Worm (Caenorhabditis elegans) whole organism, midembryonic: Measurements from ENCODE around the gene nas-8.

Source experiments
- T22C8.4 ChIP-seq: fragments of 200-800 bp; sonication (Bioruptor generic); IDR thresholded peaks from 2 replicates; pipeline ENCODE4 v1.3.6; 2022; ENCODE audit warnings: missing genetic modification characterization, missing compliant biosample characterization
- flt-1 ChIP-seq: fragments of 200-800 bp; sonication (Bioruptor generic); IDR thresholded peaks from 2 replicates; pipeline ENCODE4 v1.3.6; 2022; ENCODE audit warnings: missing genetic modification characterization, missing compliant biosample characterization
- klf-2 ChIP-seq: fragments of 200-800 bp; sonication (Bioruptor generic); conservative IDR thresholded peaks from 2 replicates; pipeline ENCODE4 v1.3.6; 2022; ENCODE audit warnings: missing genetic modification reagents, missing genetic modification characterization, missing compliant biosample characterization
- ref-1 ChIP-seq: fragments of 200-800 bp; sonication (Bioruptor generic); conservative IDR thresholded peaks from 2 replicates; pipeline ENCODE4 v1.3.6; 2022; ENCODE audit warnings: missing genetic modification reagents, missing genetic modification characterization, missing compliant biosample characterization

DNA sequence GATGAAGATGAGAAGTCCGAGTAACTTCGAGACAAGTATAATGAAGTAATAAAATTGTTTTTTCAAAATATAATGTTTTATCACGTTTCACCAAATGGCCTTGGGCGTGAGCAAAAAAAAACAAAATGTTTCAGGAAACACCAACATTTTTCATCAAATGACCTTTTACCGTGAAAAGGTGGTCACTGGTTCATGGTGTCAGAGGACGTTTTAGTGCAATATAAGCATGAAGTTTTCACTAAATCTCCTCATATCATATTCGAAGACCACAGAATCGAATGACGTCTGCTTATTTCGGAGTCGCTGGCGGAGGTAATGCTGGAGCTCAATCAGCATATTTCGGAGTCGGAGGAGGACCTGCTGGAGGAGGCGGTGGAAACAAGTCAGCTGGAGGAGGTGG is 3.3 kb upstream of the nas-8 start, which contains the start of the genes ZC477.7 and ssq-3:
- TF ChIP-seq T22C8.4 (GFP tag; lab: Robert Waterston, UW): no peak
- TF ChIP-seq flt-1 (GFP tag; lab: Robert Waterston, UW): no peak
- TF ChIP-seq ref-1 (GFP tag; lab: Robert Waterston, UW): no peak
- TF ChIP-seq klf-2 (GFP tag; lab: Robert Waterston, UW): no peak
